Worm (Caenorhabditis elegans) whole organism, L1 larva: ENCODE results near the gene ubc-24.

ENCODE experiments used
- Y116A8C.19 ChIP-seq: sonication (generic microtip); optimal IDR thresholded peaks from 2 replicates; lab custom pipeline; 2016; ENCODE audit warnings: missing compliant biosample characterization, missing genetic modification characterization, borderline replicate concordance
- fkh-10 ChIP-seq: sonication (generic microtip); optimal IDR thresholded peaks from 2 replicates; lab custom pipeline; 2017; ENCODE audit warnings: missing biosample characterization, missing genetic modification reagents, missing genetic modification characterization
- grh-1 ChIP-seq: fragments of 200-800 bp; sonication (Bioruptor generic); IDR thresholded peaks from 2 replicates; pipeline ENCODE4 v1.3.6; 2022; ENCODE audit warnings: missing genetic modification reagents, missing genetic modification characterization, missing compliant biosample characterization
- mef-2 ChIP-seq: fragments of 150-350 bp; optimal IDR thresholded peaks from 2 replicates; lab custom pipeline; 2014; ENCODE audit warnings: missing biosample characterization, missing genetic modification characterization
- nhr-11 ChIP-seq: fragments of 150-350 bp; optimal IDR thresholded peaks from 2 replicates; lab custom pipeline; 2014; ENCODE audit warnings: missing biosample characterization, missing genetic modification characterization
- nhr-237 ChIP-seq: fragments of 150-350 bp; optimal IDR thresholded peaks from 2 replicates; lab custom pipeline; 2014; ENCODE audit warnings: missing biosample characterization, missing genetic modification characterization
- nhr-90 ChIP-seq: sonication (generic microtip); optimal IDR thresholded peaks from 2 replicates; lab custom pipeline; 2016; ENCODE audit warnings: mild to moderate bottlenecking, missing genetic modification characterization, missing compliant biosample characterization; ENCODE audit not compliant: poor library complexity
- skn-1 ChIP-seq: fragments of 150-350 bp; optimal IDR thresholded peaks from 2 replicates; lab custom pipeline; 2014; ENCODE audit warnings: missing biosample characterization, missing genetic modification characterization
- snu-23 ChIP-seq: sonication (generic microtip); optimal IDR thresholded peaks from 2 replicates; lab custom pipeline; 2016; ENCODE audit warnings: missing genetic modification characterization, missing compliant biosample characterization
- unc-62 ChIP-seq: fragments of 150-350 bp; optimal IDR thresholded peaks from 2 replicates; lab custom pipeline; 2014; ENCODE audit warnings: missing biosample characterization, missing genetic modification reagents, missing genetic modification characterization
- unc-86 ChIP-seq: sonication (generic microtip); optimal IDR thresholded peaks from 2 replicates; lab custom pipeline; 2016; ENCODE audit warnings: missing genetic modification characterization, missing compliant biosample characterization
- xbp-1 ChIP-seq: sonication (generic microtip); optimal IDR thresholded peaks from 2 replicates; lab custom pipeline; 2016; ENCODE audit warnings: missing genetic modification characterization, missing compliant biosample characterization
- zip-4 ChIP-seq: fragments of 200-800 bp; sonication (Bioruptor generic); optimal IDR thresholded peaks from 2 replicates; lab custom pipeline; 2018; ENCODE audit warnings: mild to moderate bottlenecking, missing genetic modification characterization, moderate library complexity, missing compliant biosample characterization

ce11 chrII:8404748-8405147 lies 655 bp upstream of the ubc-24 start, which contains the start of gene skpo-1:
- TF ChIP-seq Y116A8C.19 (tag; lab: Kevin White, UChicago) (no peak), xbp-1 (no peak), snu-23 (GFP tag; lab: Kevin White, UChicago) (no peak), fkh-10 (no peak), unc-62 (no peak), nhr-237 (tag; lab: Kevin White, UChicago) (no peak), nhr-11 (tag; lab: Kevin White, UChicago) (no peak), unc-86 (tag; lab: Kevin White, UChicago) (no peak), nhr-90 (no peak), mef-2 (tag; lab: Kevin White, UChicago) (no peak), grh-1 (no peak), zip-4 (GFP tag; lab: Kevin White, UChicago) (no peak), skn-1 (tag; lab: Kevin White, UChicago) (no peak)
